Fruit fly (Drosophila melanogaster) whole organism, embryonic: Measurements from ENCODE around the gene CG16957.
A peak's percentile ranks its signal among the peaks of the same experiment; 100 is the strongest.

Experiments
- Atf6 ChIP-seq: fragments of 200-800 bp; sonication (Bioruptor generic); IDR thresholded peaks from 2 replicates; pipeline ENCODE4 v1.3.6; 2022; ENCODE audit warnings: missing biosample characterization, missing genetic modification characterization
- Bdp1 ChIP-seq: fragments of 200-800 bp; sonication (Bioruptor generic); optimal IDR thresholded peaks from 3 replicates; lab custom pipeline; 2016; ENCODE audit warnings: missing biosample characterization, missing genetic modification characterization
- CG10209 ChIP-seq: fragments of 200-800 bp; sonication (Bioruptor generic); optimal IDR thresholded peaks from 3 replicates; lab custom pipeline; 2017; ENCODE audit warnings: missing biosample characterization, mild to moderate bottlenecking, missing genetic modification characterization, missing genetic modification reagents
- CG11560 ChIP-seq: fragments of 200-800 bp; sonication (Bioruptor generic); IDR thresholded peaks from 3 replicates; pipeline ENCODE4 v1.3.6; 2022; ENCODE audit warnings: missing biosample characterization, missing genetic modification characterization
- CG11696 ChIP-seq: fragments of 200-800 bp; sonication (Bioruptor generic); IDR thresholded peaks from 2 replicates; pipeline ENCODE4 v1.3.6; 2022; ENCODE audit warnings: missing biosample characterization, missing genetic modification characterization
- CG11723 ChIP-seq: fragments of 200-800 bp; sonication (Bioruptor generic); optimal IDR thresholded peaks from 2 replicates; lab custom pipeline; 2017; ENCODE audit warnings: missing biosample characterization, mild to moderate bottlenecking, missing genetic modification characterization
- CG12299 ChIP-seq: fragments of 200-800 bp; sonication (Bioruptor generic); optimal IDR thresholded peaks from 2 replicates; lab custom pipeline; 2018; ENCODE audit warnings: missing biosample characterization, mild to moderate bottlenecking, missing genetic modification characterization
- CG13287 ChIP-seq: fragments of 200-800 bp; sonication (Bioruptor generic); IDR thresholded peaks from 2 replicates; pipeline ENCODE4 v1.3.6; 2022; ENCODE audit warnings: missing biosample characterization, missing genetic modification characterization; ENCODE audit not compliant: partially characterized antibody
- CG13894 ChIP-seq: fragments of 200-800 bp; sonication (Bioruptor generic); optimal IDR thresholded peaks from 3 replicates; lab custom pipeline; 2018; ENCODE audit warnings: missing biosample characterization, mild to moderate bottlenecking, missing genetic modification characterization, moderate library complexity
- CG17568 ChIP-seq: fragments of 200-800 bp; sonication (Bioruptor generic); optimal IDR thresholded peaks from 2 replicates; lab custom pipeline; 2018; ENCODE audit warnings: missing biosample characterization, mild to moderate bottlenecking, missing genetic modification characterization, moderate library complexity
- CG1832 ChIP-seq: fragments of 200-800 bp; sonication (Bioruptor generic); optimal IDR thresholded peaks from 2 replicates; lab custom pipeline; 2017; ENCODE audit warnings: missing biosample characterization, mild to moderate bottlenecking, missing genetic modification characterization, inconsistent platforms
- CG18599 ChIP-seq: fragments of 200-800 bp; sonication (Bioruptor generic); optimal IDR thresholded peaks from 3 replicates; lab custom pipeline; 2017; ENCODE audit warnings: missing biosample characterization, missing genetic modification characterization, mild to moderate bottlenecking, moderate library complexity, missing genetic modification reagents
- CG18764 ChIP-seq: fragments of 200-800 bp; sonication (Bioruptor generic); optimal IDR thresholded peaks from 3 replicates; lab custom pipeline; 2016; ENCODE audit warnings: missing biosample characterization, missing genetic modification characterization
- CG2116 ChIP-seq: fragments of 200-800 bp; sonication (Bioruptor generic); optimal IDR thresholded peaks from 3 replicates; lab custom pipeline; 2018; ENCODE audit warnings: missing biosample characterization, mild to moderate bottlenecking, missing genetic modification characterization
- CG31224 ChIP-seq: fragments of 200-800 bp; sonication (Bioruptor generic); IDR thresholded peaks from 2 replicates; pipeline ENCODE4 v1.3.6; 2022; ENCODE audit warnings: missing biosample characterization, missing genetic modification characterization
- CG31441 ChIP-seq: fragments of 200-800 bp; sonication (Bioruptor generic); IDR thresholded peaks from 2 replicates; pipeline ENCODE4 v1.3.6; 2022; ENCODE audit warnings: missing biosample characterization, missing genetic modification characterization
- CG32532 ChIP-seq: fragments of 200-800 bp; sonication (Bioruptor generic); IDR thresholded peaks from 2 replicates; pipeline ENCODE4 v1.3.6; 2022; ENCODE audit warnings: missing biosample characterization, missing genetic modification characterization
- CG34376 ChIP-seq: fragments of 200-800 bp; sonication (Bioruptor generic); optimal IDR thresholded peaks from 2 replicates; lab custom pipeline; 2018; ENCODE audit warnings: missing biosample characterization, mild to moderate bottlenecking, missing genetic modification characterization
- CG4328 ChIP-seq: fragments of 200-800 bp; sonication (Bioruptor generic); optimal IDR thresholded peaks from 3 replicates; lab custom pipeline; 2017; ENCODE audit warnings: missing biosample characterization, missing genetic modification reagents, missing genetic modification characterization
- CG6683 ChIP-seq: fragments of 200-800 bp; sonication (Bioruptor generic); optimal IDR thresholded peaks from 2 replicates; lab custom pipeline; 2017; ENCODE audit warnings: missing biosample characterization, mild to moderate bottlenecking, missing genetic modification characterization, missing genetic modification reagents
- CG8290 ChIP-seq, 3 experiments: fragments of 200-800 bp; sonication (Bioruptor generic); optimal IDR thresholded peaks; 2 replicates each; lab custom pipeline; 2016 to 2019; ENCODE audit warnings: missing biosample characterization in 3 of 3, missing genetic modification characterization in 3 of 3, mild to moderate bottlenecking in 2 of 3, moderate library complexity in 1 of 3
- CG9817 ChIP-seq: fragments of 200-800 bp; sonication (Bioruptor generic); optimal IDR thresholded peaks from 2 replicates; lab custom pipeline; 2018; ENCODE audit warnings: missing biosample characterization, mild to moderate bottlenecking, missing genetic modification characterization, moderate library complexity
- Deaf1 ChIP-seq: fragments of 200-800 bp; optimal IDR thresholded peaks from 3 replicates; lab custom pipeline; 2019; ENCODE audit warnings: missing biosample characterization, mild to moderate bottlenecking, missing genetic modification characterization, moderate library complexity
- ERR ChIP-seq: fragments of 200-800 bp; sonication (Bioruptor generic); optimal IDR thresholded peaks from 2 replicates; lab custom pipeline; 2016; ENCODE audit warnings: missing biosample characterization, missing genetic modification characterization
- HHEX ChIP-seq: fragments of 200-800 bp; sonication (Bioruptor generic); optimal IDR thresholded peaks from 3 replicates; lab custom pipeline; 2017; ENCODE audit warnings: missing biosample characterization, mild to moderate bottlenecking, missing genetic modification characterization, missing genetic modification reagents
- HmgZ ChIP-seq: fragments of 200-800 bp; sonication (Bioruptor generic); optimal IDR thresholded peaks from 2 replicates; lab custom pipeline; 2018; ENCODE audit warnings: missing biosample characterization, mild to moderate bottlenecking, missing genetic modification characterization
- Meics ChIP-seq: fragments of 200-800 bp; sonication (Bioruptor generic); optimal IDR thresholded peaks from 2 replicates; lab custom pipeline; 2017; ENCODE audit warnings: missing biosample characterization, mild to moderate bottlenecking, missing genetic modification characterization
- NFAT ChIP-seq: fragments of 200-800 bp; sonication (Bioruptor generic); IDR thresholded peaks from 2 replicates; pipeline ENCODE4 v1.3.6; 2022; ENCODE audit warnings: missing biosample characterization, missing genetic modification characterization
- Opbp ChIP-seq: fragments of 200-800 bp; sonication (Bioruptor generic); IDR thresholded peaks from 3 replicates; pipeline ENCODE4 v1.3.6; 2022; ENCODE audit warnings: missing biosample characterization, missing genetic modification characterization; ENCODE audit not compliant: partially characterized antibody
- Side ChIP-seq: fragments of 200-800 bp; sonication (Bioruptor generic); optimal IDR thresholded peaks from 2 replicates; lab custom pipeline; 2016; ENCODE audit warnings: missing biosample characterization, missing genetic modification characterization
- Sox100B ChIP-seq: fragments of 200-800 bp; sonication (Bioruptor generic); optimal IDR thresholded peaks from 3 replicates; lab custom pipeline; 2018; ENCODE audit warnings: missing biosample characterization, mild to moderate bottlenecking, missing genetic modification characterization
- Trl ChIP-seq, 3 experiments: fragments of >200 bp in 2 of 3; fragments of 200-800 bp in 1 of 3; sonication (Bioruptor generic) in 1 of 3; optimal IDR thresholded peaks; 2 replicates in 1 of 3; 3 replicates in 2 of 3; lab custom pipeline; 2016 to 2017; ENCODE audit warnings: missing biosample characterization in 1 of 3, missing genetic modification characterization in 1 of 3
- YL-1 ChIP-seq: fragments of 200-800 bp; sonication (Bioruptor generic); optimal IDR thresholded peaks from 3 replicates; lab custom pipeline; 2017; ENCODE audit warnings: missing biosample characterization, mild to moderate bottlenecking, missing genetic modification characterization
- bcd ChIP-seq: fragments of 200-800 bp; sonication (Bioruptor generic); optimal IDR thresholded peaks from 2 replicates; lab custom pipeline; 2017; ENCODE audit warnings: missing biosample characterization, mild to moderate bottlenecking, missing genetic modification characterization
- bowl ChIP-seq: fragments of 200-800 bp; sonication (Bioruptor generic); IDR thresholded peaks from 2 replicates; pipeline ENCODE4 v1.3.6; 2022; ENCODE audit warnings: missing biosample characterization, missing genetic modification characterization
- dysf ChIP-seq: fragments of 200-800 bp; sonication (Bioruptor generic); IDR thresholded peaks from 3 replicates; pipeline ENCODE4 v1.3.6; 2022; ENCODE audit warnings: missing biosample characterization, missing genetic modification characterization
- gfzf ChIP-seq: fragments of 200-800 bp; sonication (Bioruptor generic); optimal IDR thresholded peaks from 2 replicates; lab custom pipeline; 2016; ENCODE audit warnings: missing biosample characterization, mild to moderate bottlenecking, missing genetic modification characterization, moderate library complexity
- insv ChIP-seq, 2 experiments: fragments of 200-800 bp; sonication (Bioruptor generic); optimal IDR thresholded peaks; 3 replicates each; lab custom pipeline; 2016 to 2018; ENCODE audit warnings: missing biosample characterization in 2 of 2, missing genetic modification characterization in 2 of 2
- lola ChIP-seq, 3 experiments: fragments of >200 bp in 2 of 3; fragments of 200-800 bp in 1 of 3; sonication (Bioruptor generic) in 1 of 3; optimal IDR thresholded peaks; 2 replicates each; lab custom pipeline; 2017 to 2019; ENCODE audit warnings: missing biosample characterization in 3 of 3, missing genetic modification characterization in 3 of 3, mild to moderate bottlenecking in 1 of 3, moderate library complexity in 1 of 3
- scrt ChIP-seq: fragments of 200-800 bp; sonication (Bioruptor generic); optimal IDR thresholded peaks from 2 replicates; lab custom pipeline; 2018; ENCODE audit warnings: missing biosample characterization, mild to moderate bottlenecking, missing genetic modification characterization, moderate library complexity
- seq ChIP-seq: fragments of 200-800 bp; sonication (Bioruptor generic); IDR thresholded peaks from 2 replicates; pipeline ENCODE4 v1.3.6; 2022; ENCODE audit warnings: missing biosample characterization, missing genetic modification characterization
- sug ChIP-seq: fragments of 200-800 bp; optimal IDR thresholded peaks from 2 replicates; lab custom pipeline; 2019; ENCODE audit warnings: missing biosample characterization, mild to moderate bottlenecking, missing genetic modification characterization, moderate library complexity
- vfl ChIP-seq: fragments of 200-800 bp; sonication (Bioruptor generic); optimal IDR thresholded peaks from 2 replicates; lab custom pipeline; 2016; ENCODE audit warnings: missing biosample characterization, missing genetic modification characterization
- vvl ChIP-seq: fragments of 200-800 bp; sonication (Bioruptor generic); IDR thresholded peaks from 2 replicates; pipeline ENCODE4 v1.3.6; 2022; ENCODE audit warnings: missing biosample characterization, missing genetic modification characterization
- yki ChIP-seq: fragments of >200 bp; optimal IDR thresholded peaks from 3 replicates; lab custom pipeline; 2018
- zen ChIP-seq: fragments of 200-800 bp; sonication (Bioruptor generic); optimal IDR thresholded peaks from 3 replicates; lab custom pipeline; 2018; ENCODE audit warnings: missing biosample characterization, mild to moderate bottlenecking, missing genetic modification characterization, moderate library complexity

CG16957 gene

dm6 chr2L:13414525-13415481 lies 18.8 kb upstream of the CG16957 start, which contains the start of the genes CG16956, CG42784 and CG43850 (continued):
- TF ChIP-seq CG2116 (peak; percentile 40), Deaf1 (peak; percentile 48), CG32532 (GFP tag; lab: Robert Waterston, UW) (peak; percentile 47; the same call in 1 of the 2 replicates), yki (lab: Kevin White, UChicago) (no peak), Bdp1 (no peak), CG31224 (GFP tag; lab: Robert Waterston, UW) (peak; percentile 25; the same call in 1 of the 2 replicates), CG1832 (no peak), Side (GFP tag; lab: Kevin White, UChicago) (peak; percentile 28), CG17568 (GFP tag; lab: Kevin White, UChicago) (peak; percentile 87), insv (GFP tag; optimal IDR thresholded peaks at IDR 0.05; lab: Kevin White, UChicago) (peak in 1 of 2 experiments; percentile 49), CG18599 (GFP tag; lab: Kevin White, UChicago) (peak; percentile 88), HHEX (GFP tag; lab: Kevin White, UChicago) (peak; percentile 78), dysf (peak; percentile 37; the same call in 2 of the 3 replicates), CG9817 (tag; lab: Kevin White, UChicago) (peak; percentile 44), ERR (GFP tag; lab: Kevin White, UChicago) (no peak), bcd (GFP tag; lab: Kevin White, UChicago) (peak; percentile 46), vfl (no peak), zen (tag; lab: Kevin White, UChicago) (no peak), CG12299 (peak; percentile 82), Opbp (GFP tag; lab: Robert Waterston, UW) (no peak), CG10209 (GFP tag; lab: Kevin White, UChicago) (peak; percentile 45), HmgZ (peak; percentile 2), Sox100B (GFP tag; lab: Kevin White, UChicago) (peak; percentile 54), bowl (GFP tag; lab: Robert Waterston, UW) (peak; percentile 42; the same call in 1 of the 2 replicates), Atf6 (GFP tag; lab: Robert Waterston, UW) (peak; percentile 64), Trl (optimal IDR thresholded peaks at IDR 0.05; lab: Kevin White, UChicago) (peak; percentile 39 to 64), Trl (GFP tag; optimal IDR thresholded peaks at IDR 0.05; lab: Kevin White, UChicago) (peak; percentile 24), CG13287 (peak; percentile 23), vvl (GFP tag; lab: Robert Waterston, UW) (0 out of 2 replicates have a peak, but pooled peaks have one; percentile 60), Meics (GFP tag; lab: Kevin White, UChicago) (peak; percentile 87), CG34376 (GFP tag; lab: Kevin White, UChicago) (peak; percentile 96), lola (GFP tag; optimal IDR thresholded peaks at IDR 0.05; lab: Kevin White, UChicago) (no peak), CG6683 (GFP tag; lab: Kevin White, UChicago) (peak; percentile 63), CG11560 (no peak), CG11696 (GFP tag; lab: Robert Waterston, UW) (0 out of 2 replicates have a peak, but pooled peaks have one; percentile 20), CG31441 (GFP tag; lab: Robert Waterston, UW) (peak; percentile 54; the same call in 1 of the 2 replicates), sug (tag; lab: Kevin White, UChicago) (peak; percentile 54), CG18764 (GFP tag; lab: Kevin White, UChicago) (no peak), CG4328 (peak; percentile 63), CG11723 (GFP tag; lab: Kevin White, UChicago) (peak; percentile 42), seq (peak; percentile 53; the same call in 1 of the 2 replicates), CG13894 (tag; lab: Kevin White, UChicago) (peak; percentile 74), YL-1 (GFP tag; lab: Kevin White, UChicago) (peak; percentile 55), NFAT (GFP tag; lab: Robert Waterston, UW) (peak; percentile 33; the same call in 1 of the 2 replicates), scrt (GFP tag; lab: Kevin White, UChicago) (peak; percentile 78), CG8290 (GFP tag; optimal IDR thresholded peaks at IDR 0.05; lab: Kevin White, UChicago) (no peak), CG8290 (tag; optimal IDR thresholded peaks at IDR 0.05; lab: Kevin White, UChicago) (peak in 1 of 2 experiments; percentile 87), gfzf (no peak)
